Worm (Caenorhabditis elegans) whole organism, young adult: ENCODE measurements around the gene rab-7.

Experiments used
- B0336.3 ChIP-seq: fragments of 200-800 bp; sonication (Bioruptor generic); IDR thresholded peaks from 2 replicates; pipeline ENCODE4 v1.3.6; 2022; ENCODE audit warnings: missing genetic modification characterization, missing compliant biosample characterization
- bed-1 ChIP-seq: fragments of 200-800 bp; sonication (Bioruptor generic); IDR thresholded peaks from 2 replicates; pipeline ENCODE4 v1.3.6; 2022; ENCODE audit warnings: missing genetic modification reagents, missing genetic modification characterization, missing compliant biosample characterization
- cebp-2 ChIP-seq: fragments of 200-800 bp; sonication (Bioruptor generic); IDR thresholded peaks from 2 replicates; pipeline ENCODE4 v1.3.6; 2022; ENCODE audit warnings: missing genetic modification characterization, missing compliant biosample characterization
- fkh-3 ChIP-seq: sonication (generic microtip); optimal IDR thresholded peaks from 2 replicates; lab custom pipeline; 2016; ENCODE audit warnings: mild to moderate bottlenecking, missing genetic modification characterization, missing compliant biosample characterization
- gei-17 ChIP-seq: fragments of 200-800 bp; sonication (Bioruptor generic); optimal IDR thresholded peaks from 2 replicates; lab custom pipeline; 2018; ENCODE audit warnings: mild to moderate bottlenecking, missing genetic modification characterization, missing compliant biosample characterization
- hsf-1 ChIP-seq: fragments of 200-800 bp; sonication (Bioruptor generic); IDR thresholded peaks from 2 replicates; pipeline ENCODE4 v1.3.6; 2022; ENCODE audit warnings: missing genetic modification reagents, missing genetic modification characterization, missing compliant biosample characterization
- nfya-1 ChIP-seq: sonication (generic microtip); optimal IDR thresholded peaks from 2 replicates; lab custom pipeline; 2017; ENCODE audit warnings: antibody characterized with exemption, missing compliant biosample characterization, missing genetic modification characterization, borderline replicate concordance; ENCODE audit not compliant: insufficient read depth
- rcor-1 ChIP-seq: fragments of 200-800 bp; sonication (Bioruptor generic); IDR thresholded peaks from 2 replicates; pipeline ENCODE4 v1.3.6; 2022; ENCODE audit warnings: missing genetic modification reagents, missing genetic modification characterization, missing compliant biosample characterization
- tbp1 ChIP-seq: fragments of 200-800 bp; sonication (Bioruptor generic); optimal IDR thresholded peaks from 2 replicates; lab custom pipeline; 2018; ENCODE audit warnings: mild to moderate bottlenecking, missing genetic modification characterization, missing compliant biosample characterization
- ztf-22 ChIP-seq: fragments of 200-800 bp; sonication (Bioruptor generic); optimal IDR thresholded peaks from 2 replicates; lab custom pipeline; 2018; ENCODE audit warnings: mild to moderate bottlenecking, missing genetic modification characterization, moderate library complexity, missing compliant biosample characterization
- ztf-28 ChIP-seq: fragments of 200-800 bp; sonication (Bioruptor generic); IDR thresholded peaks from 2 replicates; pipeline ENCODE4 v1.3.6; 2022; ENCODE audit warnings: missing genetic modification reagents, missing genetic modification characterization, missing compliant biosample characterization

DNA sequence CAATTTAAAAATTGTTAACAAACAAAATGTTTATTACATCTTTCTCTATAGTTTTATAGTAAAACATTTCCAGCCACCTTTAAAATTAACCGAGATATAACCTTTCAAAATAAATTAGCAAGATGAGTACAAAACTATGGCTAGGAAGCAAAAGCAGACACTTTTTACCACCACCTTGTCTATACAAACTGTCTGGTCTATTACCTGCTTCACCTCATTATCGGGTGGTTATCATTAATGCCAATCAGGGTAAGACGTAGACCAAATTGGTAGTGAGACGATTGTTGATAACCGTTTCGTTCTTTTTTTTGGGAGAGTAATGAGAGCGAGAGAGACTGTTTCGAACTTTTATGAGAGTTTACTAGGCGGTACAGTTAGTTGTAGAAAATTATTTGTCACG, 30.3 kb downstream of the rab-7 start:
- TF ChIP-seq bed-1 (no peak), nfya-1 (tag; lab: Kevin White, UChicago) (no peak), B0336.3 (GFP tag; lab: Robert Waterston, UW) (no peak), ztf-22 (no peak), tbp1 (GFP tag; lab: Kevin White, UChicago) (no peak), rcor-1 (no peak), fkh-3 (no peak), gei-17 (GFP tag; lab: Kevin White, UChicago) (no peak), cebp-2 (no peak), hsf-1 (GFP tag; lab: Robert Waterston, UW) (no peak), ztf-28 (GFP tag; lab: Robert Waterston, UW) (no peak)
